Worm (Caenorhabditis elegans) whole organism, young adult: ENCODE results near the gene VB0395L.1.

Experiments used
- bed-1 ChIP-seq: fragments of 200-800 bp; sonication (Bioruptor generic); IDR thresholded peaks from 2 replicates; pipeline ENCODE4 v1.3.6; 2022; ENCODE audit warnings: missing genetic modification reagents, missing genetic modification characterization, missing compliant biosample characterization
- cebp-2 ChIP-seq: fragments of 200-800 bp; sonication (Bioruptor generic); IDR thresholded peaks from 2 replicates; pipeline ENCODE4 v1.3.6; 2022; ENCODE audit warnings: missing genetic modification characterization, missing compliant biosample characterization
- madf-3 ChIP-seq: fragments of 200-800 bp; sonication (Bioruptor generic); IDR thresholded peaks from 2 replicates; pipeline ENCODE4 v1.3.6; 2022; ENCODE audit warnings: missing genetic modification reagents, missing genetic modification characterization, missing compliant biosample characterization
- madf-8 ChIP-seq: fragments of 200-800 bp; sonication (Bioruptor generic); conservative IDR thresholded peaks from 2 replicates; pipeline ENCODE4 v1.3.6; 2022; ENCODE audit warnings: missing genetic modification reagents, missing genetic modification characterization, missing compliant biosample characterization
- mes-4 ChIP-seq: sonication (generic microtip); optimal IDR thresholded peaks from 2 replicates; lab custom pipeline; 2016; ENCODE audit warnings: missing genotype, missing genetic modification characterization, missing compliant biosample characterization
- nfya-1 ChIP-seq: sonication (generic microtip); optimal IDR thresholded peaks from 2 replicates; lab custom pipeline; 2017; ENCODE audit warnings: antibody characterized with exemption, missing compliant biosample characterization, missing genetic modification characterization, borderline replicate concordance; ENCODE audit not compliant: insufficient read depth
- nhr-90 ChIP-seq: sonication (generic microtip); optimal IDR thresholded peaks from 2 replicates; lab custom pipeline; 2016; ENCODE audit warnings: missing genotype, mild to moderate bottlenecking, missing genetic modification characterization, missing compliant biosample characterization
- pha-4 ChIP-seq: fragments of 150-350 bp; sonication (generic microtip); optimal IDR thresholded peaks from 2 replicates; lab custom pipeline; 2014; ENCODE audit warnings: missing biosample characterization, missing genetic modification reagents, missing genetic modification characterization
- snpc-4 ChIP-seq, 5 experiments: fragments of 150-350 bp in 1 of 5; sonication (generic microtip) in 4 of 5; optimal IDR thresholded peaks; 2 replicates each; lab custom pipeline; 2014 to 2018; ENCODE audit warnings: missing genetic modification characterization in 5 of 5, missing biosample characterization in 3 of 5, antibody characterized with exemption in 2 of 5, mild to moderate bottlenecking in 2 of 5, missing compliant biosample characterization in 2 of 5, missing genotype in 2 of 5, moderate library complexity in 2 of 5, missing genetic modification reagents in 1 of 5
- tbx-9 ChIP-seq: sonication (generic microtip); optimal IDR thresholded peaks from 2 replicates; lab custom pipeline; 2016; ENCODE audit warnings: borderline replicate concordance, missing genetic modification characterization, inconsistent platforms, missing compliant biosample characterization

DNA sequence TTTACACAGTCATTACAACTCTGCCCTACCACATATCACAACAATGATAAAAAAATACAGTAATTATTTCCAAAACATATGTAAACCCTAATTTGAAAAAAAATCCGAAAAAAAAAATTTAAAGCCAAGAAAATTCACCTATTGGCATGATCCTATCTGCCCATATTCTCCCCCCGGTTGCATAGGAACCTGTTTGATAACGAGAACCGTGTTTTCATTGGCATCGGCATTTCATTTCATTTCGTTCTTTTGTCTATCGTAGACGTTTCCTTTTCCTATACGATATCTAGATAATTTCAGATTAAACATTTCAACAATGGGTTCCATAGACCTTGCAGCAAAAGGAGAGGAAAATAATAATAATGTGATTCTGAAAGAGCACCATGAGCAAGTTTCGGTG, 13.7 kb upstream of the VB0395L.1 start, which contains the start of gene mboa-1:
- no peak for TF ChIP-seq pha-4 (tag; lab: Kevin White, UChicago)
- TF ChIP-seq nhr-90 = no peak
- TF ChIP-seq madf-3 = no peak
- no peak for TF ChIP-seq madf-8 (GFP tag; lab: Robert Waterston, UW)
- TF ChIP-seq snpc-4 (GFP tag; optimal IDR thresholded peaks at IDR 0.05; lab: Kevin White, UChicago) = no peak
- no peak for TF ChIP-seq snpc-4 (tag; optimal IDR thresholded peaks at IDR 0.05; lab: Kevin White, UChicago)
- no peak for TF ChIP-seq tbx-9
- no peak for TF ChIP-seq nfya-1 (tag; lab: Kevin White, UChicago)
- no peak for TF ChIP-seq bed-1 (GFP tag; lab: Robert Waterston, UW)
- no peak for TF ChIP-seq mes-4
- TF ChIP-seq cebp-2 (GFP tag; lab: Robert Waterston, UW) = no peak
